Fruit fly (Drosophila melanogaster): ENCODE measurements around the gene CG5418.

DNA sequence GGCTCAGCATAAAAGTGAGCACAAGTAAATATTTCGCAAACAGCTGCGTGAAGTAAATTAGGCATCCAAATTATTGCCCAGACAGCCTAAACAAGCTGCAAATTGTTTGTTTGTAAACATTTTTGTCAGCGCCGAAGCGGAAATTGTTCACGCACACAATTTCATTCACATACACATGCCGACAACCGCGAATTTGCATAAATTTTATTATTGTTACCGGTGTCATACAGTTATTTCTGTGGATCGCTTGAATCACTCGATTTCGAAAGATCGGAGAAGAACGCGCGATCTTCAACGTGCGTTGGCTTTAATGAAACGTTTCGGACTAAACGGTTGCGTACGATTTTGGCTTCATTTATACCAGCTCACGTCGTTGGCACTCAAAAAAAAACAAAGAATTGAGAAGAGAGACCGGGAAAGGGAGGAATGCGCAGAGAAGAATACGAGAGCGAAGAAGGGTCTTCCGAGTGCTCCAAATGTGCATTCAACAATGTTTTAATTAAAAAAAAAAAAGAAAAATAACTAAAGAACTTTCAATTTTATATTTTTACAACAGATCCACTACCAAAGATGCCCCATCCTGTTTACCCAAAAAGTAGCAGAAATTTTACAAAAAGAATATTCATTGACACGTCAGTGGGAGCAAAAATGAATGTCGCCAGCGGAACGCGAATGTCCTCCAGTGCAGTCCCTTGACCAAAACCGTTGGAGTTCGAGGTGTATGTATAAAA lies 29.8 kb downstream of the CG5418 start, which contains the start of gene vir-1:
- no peak for TF ChIP-seq nmo (GFP tag; optimal IDR thresholded peaks at IDR 0.05)
- TF ChIP-seq CG2129 (GFP tag; IDR thresholded peaks at IDR 0.05; ENCODE audit: partially characterized antibody): no peak
- TF ChIP-seq D19A (tag; optimal IDR thresholded peaks at IDR 0.05): no peak
- no peak for TF ChIP-seq trem (tag; optimal IDR thresholded peaks at IDR 0.05)
- no peak for TF ChIP-seq E2f1 (GFP tag; IDR thresholded peaks at IDR 0.05)
